Worm (Caenorhabditis elegans) whole organism, midembryonic: Measurements from ENCODE around the gene lpin-1.
A peak's percentile ranks its signal among the peaks of the same experiment; 100 is the strongest.

ENCODE experiments used
- T22C8.4 ChIP-seq: fragments of 200-800 bp; sonication (Bioruptor generic); IDR thresholded peaks from 2 replicates; pipeline ENCODE4 v1.3.6; 2022; ENCODE audit warnings: missing genetic modification characterization, missing compliant biosample characterization
- cog-1 ChIP-seq: sonication (generic microtip); optimal IDR thresholded peaks from 2 replicates; lab custom pipeline; 2016; ENCODE audit warnings: missing genetic modification characterization, missing compliant biosample characterization
- flt-1 ChIP-seq: fragments of 200-800 bp; sonication (Bioruptor generic); IDR thresholded peaks from 2 replicates; pipeline ENCODE4 v1.3.6; 2022; ENCODE audit warnings: missing genetic modification characterization, missing compliant biosample characterization
- klf-2 ChIP-seq: fragments of 200-800 bp; sonication (Bioruptor generic); conservative IDR thresholded peaks from 2 replicates; pipeline ENCODE4 v1.3.6; 2022; ENCODE audit warnings: missing genetic modification reagents, missing genetic modification characterization, missing compliant biosample characterization
- med-1 ChIP-seq: sonication (generic microtip); optimal IDR thresholded peaks from 2 replicates; lab custom pipeline; 2017; ENCODE audit warnings: missing genetic modification characterization, mild to moderate bottlenecking, missing compliant biosample characterization, antibody characterized with exemption, missing genetic modification reagents; ENCODE audit not compliant: insufficient read depth
- ref-1 ChIP-seq: fragments of 200-800 bp; sonication (Bioruptor generic); conservative IDR thresholded peaks from 2 replicates; pipeline ENCODE4 v1.3.6; 2022; ENCODE audit warnings: missing genetic modification reagents, missing genetic modification characterization, missing compliant biosample characterization
- tab-1 ChIP-seq: fragments of 200-800 bp; sonication (Bioruptor generic); IDR thresholded peaks from 2 replicates; pipeline ENCODE4 v1.3.6; 2022; ENCODE audit warnings: missing genetic modification characterization, missing compliant biosample characterization
- ztf-23 ChIP-seq: fragments of 200-800 bp; sonication (Bioruptor generic); IDR thresholded peaks from 2 replicates; pipeline ENCODE4 v1.3.6; 2022; ENCODE audit warnings: missing genetic modification reagents, missing genetic modification characterization, missing compliant biosample characterization
- ztf-29 ChIP-seq: fragments of 200-800 bp; sonication (Bioruptor generic); IDR thresholded peaks from 2 replicates; pipeline ENCODE4 v1.3.6; 2022; ENCODE audit warnings: missing genetic modification reagents, missing genetic modification characterization, missing compliant biosample characterization

The lpin-1 gene

DNA sequence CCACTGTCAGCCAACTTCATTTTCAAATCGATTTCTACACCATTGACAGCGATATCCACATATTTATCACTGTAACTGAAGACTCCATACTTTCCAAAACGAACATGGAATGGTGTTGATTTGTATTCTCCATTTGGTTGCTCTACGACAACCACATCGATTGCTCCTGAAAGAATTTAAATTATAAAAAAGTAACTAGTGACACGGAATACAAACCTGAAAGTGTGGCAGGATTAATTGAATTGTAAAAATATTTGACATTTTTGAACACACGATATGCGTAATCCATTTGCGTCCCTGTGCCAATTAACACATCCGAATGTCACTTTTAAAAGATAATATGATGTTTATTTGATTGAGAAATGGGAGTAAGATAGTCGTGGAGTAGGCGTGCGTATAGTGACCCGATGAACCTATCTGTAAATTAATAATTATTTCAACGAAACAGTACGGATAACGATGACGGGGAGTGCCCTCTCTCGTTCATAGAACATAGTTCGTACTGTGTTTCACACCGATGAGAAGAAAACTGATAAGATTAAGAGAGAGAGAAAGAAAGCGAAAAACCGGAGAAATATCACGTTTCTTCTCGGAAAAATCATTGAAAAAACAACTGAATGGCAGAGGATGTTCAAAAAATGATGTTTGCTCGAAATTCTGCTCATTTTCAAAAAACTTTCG lies at the start of gene lpin-1:
Gene lpin-1, minus strand, starts transcription at position 417 of the 681 bp plus-strand sequence.
- no peak for TF ChIP-seq ref-1 (GFP tag; lab: Robert Waterston, UW)
- no peak for TF ChIP-seq cog-1 (tag; lab: Kevin White, UChicago)
- no peak for TF ChIP-seq tab-1
- no peak for TF ChIP-seq T22C8.4 (GFP tag; lab: Robert Waterston, UW)
- TF ChIP-seq ztf-23 (GFP tag; lab: Robert Waterston, UW), result no peak
- TF ChIP-seq med-1 (GFP tag; lab: Kevin White, UChicago), result no peak
- TF ChIP-seq flt-1 (GFP tag; lab: Robert Waterston, UW), result no peak
- no peak for TF ChIP-seq klf-2
- no peak for TF ChIP-seq ztf-29 (GFP tag; lab: Robert Waterston, UW)

- no peak for TF ChIP-seq med-1 (GFP tag; lab: Kevin White, UChicago)
- no peak for TF ChIP-seq tab-1
Measured at ce11 chrV:13694103-13694502, 40.2 kb upstream of the lpin-1 start.

- TF ChIP-seq klf-2 (no peak), tab-1 (no peak), ref-1 (GFP tag; lab: Robert Waterston, UW) (no peak), ztf-29 (GFP tag; lab: Robert Waterston, UW) (no peak), flt-1 (GFP tag; lab: Robert Waterston, UW) (no peak), cog-1 (tag; lab: Kevin White, UChicago) (no peak), T22C8.4 (GFP tag; lab: Robert Waterston, UW) (no peak), ztf-23 (GFP tag; lab: Robert Waterston, UW) (no peak), med-1 (GFP tag; lab: Kevin White, UChicago) (no peak)
Measured at ce11 chrV:13690276-13690675, 36.3 kb upstream of the lpin-1 start.

DNA sequence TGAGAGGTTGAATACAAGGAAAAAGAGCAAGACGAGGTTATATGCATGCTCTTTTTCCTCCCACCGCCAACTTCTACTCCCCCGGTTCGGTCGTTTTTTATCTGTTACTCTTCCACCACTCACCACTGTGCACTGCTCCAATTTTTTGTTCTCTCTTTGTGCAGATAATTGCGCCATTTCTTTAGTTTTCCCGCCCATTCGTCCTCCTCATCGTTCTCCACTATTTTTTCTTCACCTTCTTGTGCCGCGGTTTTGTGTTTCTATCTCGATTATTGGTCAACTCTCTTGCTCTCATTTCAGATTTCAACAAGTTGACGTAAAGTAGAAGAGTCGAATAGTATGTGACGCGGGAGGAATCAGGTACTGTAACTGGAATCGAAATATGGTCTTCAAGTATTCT lies 35.7 kb upstream of the lpin-1 start, which contains the start of gene T01D3.1:
Gene T01D3.1, plus strand, starts transcription at position 301 of the 400 bp plus-strand sequence.
- TF ChIP-seq tab-1, result no peak
- no peak for TF ChIP-seq ref-1 (GFP tag; lab: Robert Waterston, UW)

- TF ChIP-seq T22C8.4 (GFP tag; lab: Robert Waterston, UW), result no peak
- no peak for TF ChIP-seq ref-1 (GFP tag; lab: Robert Waterston, UW)
- no peak for TF ChIP-seq flt-1 (GFP tag; lab: Robert Waterston, UW)
- TF ChIP-seq ztf-29 (GFP tag; lab: Robert Waterston, UW), result no peak
- TF ChIP-seq ztf-23 (GFP tag; lab: Robert Waterston, UW), result no peak
- no peak for TF ChIP-seq klf-2
- no peak for TF ChIP-seq cog-1 (tag; lab: Kevin White, UChicago)
- no peak for TF ChIP-seq med-1 (GFP tag; lab: Kevin White, UChicago)
Measured at ce11 chrV:13687504-13687903, 33.6 kb upstream of the lpin-1 start.

- TF ChIP-seq ztf-29 (GFP tag; lab: Robert Waterston, UW) (no peak), cog-1 (tag; lab: Kevin White, UChicago) (no peak), flt-1 (GFP tag; lab: Robert Waterston, UW) (no peak), tab-1 (no peak), ztf-23 (GFP tag; lab: Robert Waterston, UW) (no peak), klf-2 (no peak), med-1 (GFP tag; lab: Kevin White, UChicago) (no peak), T22C8.4 (GFP tag; lab: Robert Waterston, UW) (no peak), ref-1 (GFP tag; lab: Robert Waterston, UW) (no peak)
Measured at ce11 chrV:13686513-13686912, 32.6 kb upstream of the lpin-1 start.

- TF ChIP-seq ref-1 (GFP tag; lab: Robert Waterston, UW) (no peak), klf-2 (no peak), cog-1 (tag; lab: Kevin White, UChicago) (no peak), ztf-23 (GFP tag; lab: Robert Waterston, UW) (no peak), T22C8.4 (GFP tag; lab: Robert Waterston, UW) (no peak)
Measured at ce11 chrV:13681445-13681844, 27.5 kb upstream of the lpin-1 start.

ce11 chrV:13679859-13680258 lies 25.9 kb upstream of the lpin-1 start:
- TF ChIP-seq ref-1 (GFP tag; lab: Robert Waterston, UW) (no peak), med-1 (GFP tag; lab: Kevin White, UChicago) (no peak), T22C8.4 (GFP tag; lab: Robert Waterston, UW) (no peak), ztf-29 (GFP tag; lab: Robert Waterston, UW) (no peak)

DNA sequence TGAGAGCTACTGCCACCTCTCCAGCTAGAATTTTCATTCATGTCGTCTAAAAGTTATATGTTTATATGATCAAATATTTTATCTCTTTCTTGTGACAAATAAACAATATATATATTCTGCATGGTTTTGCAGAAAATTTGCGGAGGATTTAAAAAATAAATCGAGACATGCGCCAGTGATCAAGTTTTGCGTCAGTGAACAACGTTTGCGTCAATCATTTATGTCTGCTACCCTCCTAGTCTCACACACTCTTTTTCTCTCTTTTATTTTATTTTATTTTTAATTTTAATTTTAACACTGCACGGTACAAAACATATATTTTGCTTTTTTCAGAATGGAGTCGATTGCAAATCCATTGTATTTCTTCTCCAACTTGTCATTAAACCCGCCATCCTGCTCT lies 24.6 kb upstream of the lpin-1 start, which contains the start of the genes tag-65 and ccz-1:
Gene tag-65, minus strand, starts transcription at position 46 of the 400 bp plus-strand sequence.
Gene ccz-1, plus strand, starts transcription at position 334 of the 400 bp plus-strand sequence.
- TF ChIP-seq klf-2 (no peak), cog-1 (tag; lab: Kevin White, UChicago) (peak; percentile 77)

- TF ChIP-seq klf-2 (no peak), ref-1 (GFP tag; lab: Robert Waterston, UW) (no peak), med-1 (GFP tag; lab: Kevin White, UChicago) (no peak), T22C8.4 (GFP tag; lab: Robert Waterston, UW) (no peak), cog-1 (tag; lab: Kevin White, UChicago) (no peak)
Measured at ce11 chrV:13671911-13672639, 18.1 kb upstream of the lpin-1 start, which contains the start of the genes mip-2 and F58G11.4. TSS of gene mip-2 (minus strand) at chrV:13671958. TSS of gene F58G11.4 (plus strand) at chrV:13672589.
